Worm (Caenorhabditis elegans): ENCODE data around the gene Y27F2A.10.
A peak's percentile ranks its signal among the peaks of the same experiment; 100 is the strongest.
"Not testable (repeated sequence)": the region's sequence is repeated elsewhere in the genome, so short reads cannot be mapped to it uniquely, and the experiment has no call there.

Y27F2A.10 gene

DNA sequence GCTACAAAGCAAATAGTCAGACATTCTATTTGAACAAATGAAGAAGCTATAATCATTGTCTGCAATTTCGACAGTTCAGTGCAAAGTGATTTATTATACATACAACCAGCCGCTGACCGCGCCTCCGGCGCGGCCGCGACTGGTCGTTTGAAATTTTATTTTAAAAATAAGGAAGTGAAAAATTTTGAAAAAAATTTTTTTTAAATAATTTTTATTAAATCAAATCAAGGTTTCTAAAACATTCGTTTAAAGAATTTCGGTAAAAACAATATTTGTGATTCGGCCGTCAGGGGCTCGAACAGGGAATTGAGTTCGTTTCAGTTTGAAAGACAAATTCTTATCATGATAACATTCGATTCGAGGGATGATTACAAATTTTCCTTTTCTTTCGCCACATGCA, at the start of gene Y27F2A.10:
Gene Y27F2A.10, minus strand, starts transcription at position 101 of the 400 bp plus-strand sequence.
- TF ChIP-seq ztf-11 (tag; optimal IDR thresholded peaks at IDR 0.05) = no peak
- TF ChIP-seq egl-27 (tag; optimal IDR thresholded peaks at IDR 0.05) = no peak
- no peak for TF ChIP-seq elt-3 (tag; optimal IDR thresholded peaks at IDR 0.05)
- no peak for TF ChIP-seq daf-12 (tag; optimal IDR thresholded peaks at IDR 0.05)
- no peak for TF ChIP-seq eor-1 (tag; optimal IDR thresholded peaks at IDR 0.05)
- TF ChIP-seq skn-1 (tag; optimal IDR thresholded peaks at IDR 0.05) = no peak
- no peak for TF ChIP-seq mdl-1 (tag; optimal IDR thresholded peaks at IDR 0.05)
- TF ChIP-seq ceh-82 (tag; optimal IDR thresholded peaks at IDR 0.05) = no peak
- no peak for TF ChIP-seq unc-62 (GFP tag; optimal IDR thresholded peaks at IDR 0.05)

DNA sequence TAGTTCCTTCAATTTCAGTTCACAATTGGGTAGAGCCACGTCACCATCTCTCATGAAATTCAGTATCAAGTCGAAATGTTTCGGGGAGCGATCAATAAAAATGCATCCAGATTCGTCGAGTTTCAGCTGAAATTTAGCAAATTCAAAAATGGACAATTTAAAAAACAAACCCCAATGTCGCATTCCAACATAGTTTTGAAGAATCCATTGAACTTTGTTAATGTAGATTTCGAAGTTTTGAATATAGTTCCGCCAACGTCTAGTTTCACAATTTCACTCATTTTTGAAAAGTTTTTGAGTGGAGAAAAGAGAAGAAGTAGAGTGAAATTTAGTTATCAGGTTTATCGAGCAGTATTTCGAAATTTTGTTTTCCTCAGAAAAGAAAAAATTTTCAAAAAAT, 49.7 kb upstream of the Y27F2A.10 start, which contains the start of gene ZC239.14:
Gene ZC239.14, minus strand, starts transcription at position 305 of the 400 bp plus-strand sequence.
- TF ChIP-seq elt-3 (tag; optimal IDR thresholded peaks at IDR 0.05) (no peak), ceh-82 (tag; optimal IDR thresholded peaks at IDR 0.05) (no peak), snpc-4 (tag; optimal IDR thresholded peaks at IDR 0.05) (no peak), unc-62 (GFP tag; optimal IDR thresholded peaks at IDR 0.05) (no peak), pha-4 (tag; optimal IDR thresholded peaks at IDR 0.05) (no peak), nhr-76 (tag; optimal IDR thresholded peaks at IDR 0.05) (no peak), ceh-16 (tag; optimal IDR thresholded peaks at IDR 0.05) (no peak), nhr-43 (tag; optimal IDR thresholded peaks at IDR 0.05; ENCODE audit: poor library complexity, severe bottlenecking) (no peak), skn-1 (tag; optimal IDR thresholded peaks at IDR 0.05) (no peak), nhr-11 (tag; optimal IDR thresholded peaks at IDR 0.05) (no peak), R02D3.7 (tag; optimal IDR thresholded peaks at IDR 0.05) (no peak), fos-1 (tag; optimal IDR thresholded peaks at IDR 0.05) (no peak), mdl-1 (tag; optimal IDR thresholded peaks at IDR 0.05) (no peak), nfya-1 (tag; optimal IDR thresholded peaks at IDR 0.05; ENCODE audit: insufficient read depth) (no peak), ceh-9 (tag; optimal IDR thresholded peaks at IDR 0.05) (no peak), egl-5 (tag; optimal IDR thresholded peaks at IDR 0.05) (no peak), hmg-11 (tag; optimal IDR thresholded peaks at IDR 0.05) (no peak)

DNA sequence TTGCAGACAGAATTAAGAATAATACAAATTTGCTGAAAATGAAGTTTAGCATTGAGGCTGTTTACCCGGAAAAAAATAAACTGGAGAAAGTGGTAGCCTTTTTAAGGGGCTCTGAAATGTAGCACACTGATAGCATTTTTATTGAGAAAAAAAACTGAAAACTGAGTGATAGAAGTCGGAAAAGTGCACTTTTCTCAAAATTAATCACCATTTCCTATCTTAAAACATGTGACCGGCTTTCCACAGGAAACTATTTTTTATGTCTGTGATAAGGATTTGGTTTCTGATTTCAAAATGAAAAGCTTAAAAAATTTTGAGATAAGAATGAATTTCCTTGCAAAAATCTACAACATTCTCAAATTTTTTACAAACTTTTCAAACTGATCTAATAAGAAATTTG, 48.6 kb upstream of the Y27F2A.10 start, which contains the start of gene ZC239.22:
Gene ZC239.22, minus strand, starts transcription at position 101 of the 400 bp plus-strand sequence.
- TF ChIP-seq egl-5 (tag; optimal IDR thresholded peaks at IDR 0.05) (no peak), elt-3 (tag; optimal IDR thresholded peaks at IDR 0.05) (no peak), nhr-25 (tag; optimal IDR thresholded peaks at IDR 0.05) (no peak), elt-2 (tag; optimal IDR thresholded peaks at IDR 0.05) (peak; percentile 15), nfya-1 (tag; optimal IDR thresholded peaks at IDR 0.05; ENCODE audit: insufficient read depth) (no peak), fkh-2 (tag; optimal IDR thresholded peaks at IDR 0.05) (no peak), R02D3.7 (tag; optimal IDR thresholded peaks at IDR 0.05) (no peak), fkh-10 (GFP tag; optimal IDR thresholded peaks at IDR 0.05) (no peak), mml-1 (tag; optimal IDR thresholded peaks at IDR 0.05) (no peak)

DNA sequence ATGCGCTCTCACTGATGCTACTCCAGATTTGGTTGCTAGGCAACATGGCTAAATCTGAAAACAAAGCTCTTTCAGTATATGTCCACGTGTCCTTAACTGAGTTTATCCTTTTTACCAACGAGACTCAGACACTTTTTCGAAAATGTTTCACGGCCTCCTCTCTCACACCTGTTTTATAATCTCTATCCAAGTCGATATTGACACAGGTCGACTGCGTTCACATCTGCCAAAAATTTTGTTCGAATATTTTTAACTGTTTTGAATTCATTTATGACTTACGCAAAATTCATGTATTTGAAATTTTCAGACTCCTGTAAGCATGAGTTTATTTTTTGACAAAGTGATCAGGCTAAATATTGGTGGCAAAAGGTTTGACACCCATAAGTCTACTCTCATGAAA, 43.7 kb upstream of the Y27F2A.10 start, which contains the start of gene ZC239.3:
Gene ZC239.3, plus strand, starts transcription at position 301 of the 400 bp plus-strand sequence.
- not testable (repeated sequence) for TF ChIP-seq aly-2, ceh-82, mml-1 (tag; optimal IDR thresholded peaks at IDR 0.05)

DNA sequence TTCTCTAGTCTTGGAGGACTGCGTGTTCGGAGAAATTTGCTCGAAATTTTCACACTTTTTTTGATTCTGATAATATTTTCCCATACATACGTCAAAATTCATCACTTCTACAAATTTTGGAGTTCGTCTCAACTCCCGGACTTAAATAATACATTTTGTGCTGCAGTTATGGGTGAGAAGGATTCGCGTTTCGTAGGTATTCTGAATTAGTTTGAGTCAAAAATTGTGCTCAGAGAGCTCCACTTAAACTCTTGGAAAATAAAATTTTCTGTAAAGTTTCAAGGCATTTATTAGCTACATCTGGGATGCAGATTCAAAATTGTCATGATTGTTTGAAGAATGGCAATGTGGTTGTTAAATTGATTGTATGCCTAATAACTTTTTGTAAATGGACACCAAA, 41.8 kb upstream of the Y27F2A.10 start, which contains the start of gene ZC239.4:
Gene ZC239.4, plus strand, starts transcription at position 301 of the 400 bp plus-strand sequence.
- TF ChIP-seq R02D3.7 (tag; optimal IDR thresholded peaks at IDR 0.05) (no peak), unc-62 (GFP tag; optimal IDR thresholded peaks at IDR 0.05) (no peak), ceh-9 (tag; optimal IDR thresholded peaks at IDR 0.05) (no peak), nhr-43 (tag; optimal IDR thresholded peaks at IDR 0.05; ENCODE audit: poor library complexity, severe bottlenecking) (no peak), lin-39 (tag; optimal IDR thresholded peaks at IDR 0.05) (no peak), nhr-23 (tag; optimal IDR thresholded peaks at IDR 0.05) (no peak), nhr-77 (tag; optimal IDR thresholded peaks at IDR 0.05) (no peak), nhr-12 (tag; optimal IDR thresholded peaks at IDR 0.05) (no peak), mml-1 (tag; optimal IDR thresholded peaks at IDR 0.05) (no peak)

DNA sequence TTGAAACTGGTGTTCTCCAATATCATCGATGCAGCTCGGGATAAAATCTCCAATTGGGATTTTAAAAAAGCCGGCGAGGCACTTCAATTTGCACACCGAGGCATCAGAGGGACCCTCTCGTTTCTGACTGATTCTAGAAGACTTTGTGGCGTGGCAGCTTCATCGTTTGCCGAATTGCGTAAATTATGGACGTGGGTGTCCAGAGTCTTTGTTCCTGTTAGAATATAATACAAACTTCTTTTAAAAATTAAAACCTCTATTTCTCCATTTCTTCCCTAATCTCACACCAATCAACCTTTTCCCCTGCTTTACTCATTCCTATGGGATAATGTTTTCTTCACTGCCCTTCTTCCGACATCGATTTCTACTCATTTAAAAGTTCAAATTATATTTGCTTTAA, 38.3 kb upstream of the Y27F2A.10 start, which contains the start of gene ZC239.5:
Gene ZC239.5, plus strand, starts transcription at position 301 of the 400 bp plus-strand sequence.
- TF ChIP-seq egl-5 (tag; optimal IDR thresholded peaks at IDR 0.05) (no peak), elt-2 (tag; optimal IDR thresholded peaks at IDR 0.05) (no peak), fos-1 (tag; optimal IDR thresholded peaks at IDR 0.05) (no peak), ceh-82 (tag; optimal IDR thresholded peaks at IDR 0.05) (no peak), nhr-11 (tag; optimal IDR thresholded peaks at IDR 0.05) (no peak), egl-27 (tag; optimal IDR thresholded peaks at IDR 0.05) (no peak), lin-15B (tag; optimal IDR thresholded peaks at IDR 0.05) (no peak)
